Fruit fly (Drosophila melanogaster) whole organism, embryonic: Measurements from ENCODE around the gene CG32276.

Source experiments
- Abd-B ChIP-seq: fragments of 200-800 bp; sonication (Bioruptor generic); optimal IDR thresholded peaks from 2 replicates; lab custom pipeline; 2018; ENCODE audit warnings: missing biosample characterization, mild to moderate bottlenecking, missing genetic modification characterization, moderate library complexity
- Bteb2 ChIP-seq: fragments of 200-800 bp; sonication (Bioruptor generic); optimal IDR thresholded peaks from 2 replicates; lab custom pipeline; 2016; ENCODE audit warnings: missing biosample characterization, missing genetic modification characterization
- CG10209 ChIP-seq: fragments of 200-800 bp; sonication (Bioruptor generic); optimal IDR thresholded peaks from 3 replicates; lab custom pipeline; 2017; ENCODE audit warnings: missing biosample characterization, mild to moderate bottlenecking, missing genetic modification characterization, missing genetic modification reagents
- CG11504 ChIP-seq: fragments of 200-800 bp; sonication (Bioruptor generic); optimal IDR thresholded peaks from 3 replicates; lab custom pipeline; 2019; ENCODE audit warnings: missing biosample characterization, mild to moderate bottlenecking, missing genetic modification characterization, moderate library complexity
- CG13123 ChIP-seq: fragments of 200-800 bp; sonication (Bioruptor generic); optimal IDR thresholded peaks from 2 replicates; lab custom pipeline; 2016; ENCODE audit warnings: missing biosample characterization, missing genetic modification characterization
- CG13775 ChIP-seq: fragments of 200-800 bp; sonication (Bioruptor generic); optimal IDR thresholded peaks from 3 replicates; lab custom pipeline; 2017; ENCODE audit warnings: missing biosample characterization, mild to moderate bottlenecking, missing genetic modification characterization
- CG14860 ChIP-seq: fragments of 200-800 bp; sonication (Bioruptor generic); IDR thresholded peaks from 3 replicates; pipeline ENCODE4 v1.3.6; 2022; ENCODE audit warnings: missing biosample characterization, missing genetic modification characterization; ENCODE audit not compliant: partially characterized antibody
- CG15696 ChIP-seq: fragments of 200-800 bp; sonication (Bioruptor generic); optimal IDR thresholded peaks from 2 replicates; lab custom pipeline; 2019; ENCODE audit warnings: missing biosample characterization, mild to moderate bottlenecking, missing genetic modification characterization, moderate library complexity
- CG17829 ChIP-seq: fragments of 200-800 bp; optimal IDR thresholded peaks from 2 replicates; lab custom pipeline; 2019; ENCODE audit warnings: missing biosample characterization, mild to moderate bottlenecking, missing genetic modification characterization, moderate library complexity
- CG2116 ChIP-seq: fragments of 200-800 bp; sonication (Bioruptor generic); optimal IDR thresholded peaks from 3 replicates; lab custom pipeline; 2018; ENCODE audit warnings: missing biosample characterization, mild to moderate bottlenecking, missing genetic modification characterization
- CG2199 ChIP-seq: fragments of 200-800 bp; sonication (Bioruptor generic); IDR thresholded peaks from 3 replicates; pipeline ENCODE4 v1.3.6; 2022; ENCODE audit warnings: missing biosample characterization, missing genetic modification characterization
- CG32532 ChIP-seq: fragments of 200-800 bp; sonication (Bioruptor generic); IDR thresholded peaks from 2 replicates; pipeline ENCODE4 v1.3.6; 2022; ENCODE audit warnings: missing biosample characterization, missing genetic modification characterization
- CG3407 ChIP-seq: fragments of 200-800 bp; sonication (Bioruptor generic); optimal IDR thresholded peaks from 2 replicates; lab custom pipeline; 2018; ENCODE audit warnings: missing biosample characterization, mild to moderate bottlenecking, missing genetic modification characterization
- CG6254 ChIP-seq: fragments of 200-800 bp; sonication (Bioruptor generic); optimal IDR thresholded peaks from 3 replicates; lab custom pipeline; 2017; ENCODE audit warnings: mild to moderate bottlenecking, missing biosample characterization, missing genetic modification reagents, missing genetic modification characterization
- CG7271 ChIP-seq: fragments of 200-800 bp; sonication (Bioruptor generic); optimal IDR thresholded peaks from 2 replicates; lab custom pipeline; 2018; ENCODE audit warnings: missing biosample characterization, mild to moderate bottlenecking, missing genetic modification characterization, moderate library complexity
- CG8089 ChIP-seq: fragments of 200-800 bp; sonication (Bioruptor generic); optimal IDR thresholded peaks from 3 replicates; lab custom pipeline; 2016; ENCODE audit warnings: missing biosample characterization, missing genetic modification characterization
- CG8765 ChIP-seq: fragments of 200-800 bp; sonication (Bioruptor generic); IDR thresholded peaks from 2 replicates; pipeline ENCODE4 v1.3.6; 2022; ENCODE audit warnings: missing biosample characterization, missing genetic modification characterization
- CG9215 ChIP-seq: fragments of 200-800 bp; sonication (Bioruptor generic); IDR thresholded peaks from 2 replicates; pipeline ENCODE4 v1.3.6; 2022; ENCODE audit warnings: missing biosample characterization, missing genetic modification characterization
- Dfd ChIP-seq, 2 experiments: fragments of >200 bp; optimal IDR thresholded peaks; 2 replicates each; lab custom pipeline; 2017; ENCODE audit warnings: missing biosample characterization in 2 of 2, missing genetic modification characterization in 2 of 2
- Dref ChIP-seq: fragments of 200-800 bp; sonication (Bioruptor generic); IDR thresholded peaks from 2 replicates; pipeline ENCODE4 v1.3.6; 2022; ENCODE audit warnings: missing biosample characterization, missing genetic modification characterization
- HHEX ChIP-seq: fragments of 200-800 bp; sonication (Bioruptor generic); optimal IDR thresholded peaks from 3 replicates; lab custom pipeline; 2017; ENCODE audit warnings: missing biosample characterization, mild to moderate bottlenecking, missing genetic modification characterization, missing genetic modification reagents
- Hmx ChIP-seq: fragments of 200-800 bp; sonication (Bioruptor generic); optimal IDR thresholded peaks from 2 replicates; lab custom pipeline; 2016; ENCODE audit warnings: missing biosample characterization, missing genetic modification characterization
- Jarid2 ChIP-seq: fragments of 200-800 bp; sonication (Bioruptor generic); optimal IDR thresholded peaks from 3 replicates; lab custom pipeline; 2017; ENCODE audit warnings: mild to moderate bottlenecking, missing biosample characterization, missing genetic modification reagents, missing genetic modification characterization
- Lhr ChIP-seq: fragments of 200-800 bp; sonication (Bioruptor generic); optimal IDR thresholded peaks from 3 replicates; lab custom pipeline; 2017; ENCODE audit warnings: mild to moderate bottlenecking, missing biosample characterization, missing genetic modification reagents, missing genetic modification characterization
- Med ChIP-seq: fragments of 200-800 bp; sonication (Bioruptor generic); peaks from one replicate; lab custom pipeline; 2016; ENCODE audit warnings: missing biosample characterization, missing genetic modification characterization, mild to moderate bottlenecking, inconsistent platforms, moderate library complexity
- Rx ChIP-seq: fragments of 200-800 bp; sonication (Bioruptor generic); IDR thresholded peaks from 2 replicates; pipeline ENCODE4 v1.3.6; 2022; ENCODE audit warnings: missing biosample characterization, missing genetic modification characterization
- Sin3A ChIP-seq: fragments of >200 bp; optimal IDR thresholded peaks from 2 replicates; lab custom pipeline; 2018
- ap ChIP-seq: fragments of 200-800 bp; sonication (Bioruptor generic); IDR thresholded peaks from 2 replicates; pipeline ENCODE4 v1.3.6; 2022; ENCODE audit warnings: missing biosample characterization, missing genetic modification characterization
- chif ChIP-seq, 2 experiments: fragments of 200-800 bp; sonication (Bioruptor generic); optimal IDR thresholded peaks; 3 replicates each; lab custom pipeline; 2016; ENCODE audit warnings: missing biosample characterization in 2 of 2, missing genetic modification characterization in 2 of 2
- croc ChIP-seq: fragments of 200-800 bp; sonication (Bioruptor generic); conservative IDR thresholded peaks from 3 replicates; pipeline ENCODE4 v1.3.6; 2022; ENCODE audit warnings: missing biosample characterization, missing genetic modification characterization
- exex ChIP-seq: fragments of 200-800 bp; sonication (Bioruptor generic); optimal IDR thresholded peaks from 4 replicates; lab custom pipeline; 2018; ENCODE audit warnings: missing biosample characterization, mild to moderate bottlenecking, missing genetic modification characterization, moderate library complexity
- h ChIP-seq: fragments of >200 bp; optimal IDR thresholded peaks from 2 replicates; lab custom pipeline; 2017
- ham ChIP-seq: fragments of 200-800 bp; sonication (Bioruptor generic); IDR thresholded peaks from 2 replicates; pipeline ENCODE4 v1.3.6; 2022; ENCODE audit warnings: missing biosample characterization, missing genetic modification characterization
- ind ChIP-seq: fragments of 200-800 bp; sonication (Bioruptor generic); optimal IDR thresholded peaks from 3 replicates; lab custom pipeline; 2016; ENCODE audit warnings: missing biosample characterization, missing genetic modification characterization
- ken ChIP-seq: fragments of 200-800 bp; sonication (Bioruptor generic); IDR thresholded peaks from 3 replicates; pipeline ENCODE4 v1.3.6; 2022; ENCODE audit warnings: missing biosample characterization, missing genetic modification characterization
- mam ChIP-seq: fragments of 200-800 bp; sonication (Bioruptor generic); optimal IDR thresholded peaks from 3 replicates; lab custom pipeline; 2016; ENCODE audit warnings: missing biosample characterization, missing genetic modification characterization
- onecut ChIP-seq: fragments of 200-800 bp; sonication (Bioruptor generic); IDR thresholded peaks from 2 replicates; pipeline ENCODE4 v1.3.6; 2022; ENCODE audit warnings: missing biosample characterization, missing genetic modification characterization
- org-1 ChIP-seq: fragments of 200-800 bp; sonication (Bioruptor generic); optimal IDR thresholded peaks from 2 replicates; lab custom pipeline; 2017; ENCODE audit warnings: missing biosample characterization, missing genetic modification characterization
- pan ChIP-seq, 4 experiments: fragments of >200 bp in 3 of 4; fragments of 200-800 bp in 1 of 4; sonication (Bioruptor generic) in 1 of 4; optimal IDR thresholded peaks in 3 of 4; IDR thresholded peaks in 1 of 4; 2 replicates each; pipeline versions ENCODE4 v1.3.6 to Lab custom; 2017 to 2022; ENCODE audit warnings: missing biosample characterization in 2 of 4, missing genetic modification characterization in 2 of 4, mixed read lengths in 1 of 4
- pb ChIP-seq: fragments of 200-800 bp; sonication (Bioruptor generic); optimal IDR thresholded peaks from 3 replicates; lab custom pipeline; 2016; ENCODE audit warnings: missing biosample characterization, missing genetic modification characterization
- peb ChIP-seq: fragments of 200-800 bp; sonication (Bioruptor generic); IDR thresholded peaks from 2 replicates; pipeline ENCODE4 v1.3.6; 2022; ENCODE audit warnings: missing biosample characterization, missing genetic modification characterization
- pfk ChIP-seq: fragments of 200-800 bp; sonication (Bioruptor generic); optimal IDR thresholded peaks from 2 replicates; lab custom pipeline; 2018; ENCODE audit warnings: missing biosample characterization, mild to moderate bottlenecking, missing genetic modification characterization, moderate library complexity
- pros ChIP-seq: fragments of 200-800 bp; sonication (Bioruptor generic); optimal IDR thresholded peaks from 3 replicates; lab custom pipeline; 2019; ENCODE audit warnings: missing biosample characterization, mild to moderate bottlenecking, missing genetic modification characterization, moderate library complexity
- pum ChIP-seq: fragments of 200-800 bp; sonication (Bioruptor generic); optimal IDR thresholded peaks from 2 replicates; lab custom pipeline; 2016; ENCODE audit warnings: missing biosample characterization, missing genetic modification characterization
- slou ChIP-seq: fragments of 200-800 bp; sonication (Bioruptor generic); optimal IDR thresholded peaks from 3 replicates; lab custom pipeline; 2016; ENCODE audit warnings: missing biosample characterization, missing genetic modification characterization
- sna ChIP-seq: fragments of 200-800 bp; sonication (Bioruptor generic); IDR thresholded peaks from 2 replicates; pipeline ENCODE4 v1.3.6; 2022; ENCODE audit warnings: missing biosample characterization, missing genetic modification characterization; ENCODE audit not compliant: partially characterized antibody
- sqz ChIP-seq: fragments of 200-800 bp; sonication (Bioruptor generic); optimal IDR thresholded peaks from 3 replicates; lab custom pipeline; 2018; ENCODE audit warnings: missing biosample characterization, mild to moderate bottlenecking, missing genetic modification characterization
- ttk ChIP-seq: fragments of 200-800 bp; sonication (Bioruptor generic); IDR thresholded peaks from 2 replicates; pipeline ENCODE4 v2.1.2; 2022; ENCODE audit warnings: missing biosample characterization, missing genetic modification characterization
- vvl ChIP-seq: fragments of 200-800 bp; sonication (Bioruptor generic); IDR thresholded peaks from 2 replicates; pipeline ENCODE4 v1.3.6; 2022; ENCODE audit warnings: missing biosample characterization, missing genetic modification characterization

The CG32276 gene

dm6 chr3L:3239033-3239752 is 40.3 kb upstream of the CG32276 start, which contains the start of gene CG17746 (continued):
- peak; percentile 18 for TF ChIP-seq pum (GFP tag; lab: Kevin White, UChicago)
- peak; percentile 14 for TF ChIP-seq pb (GFP tag; lab: Kevin White, UChicago)
- TF ChIP-seq CG8089 (GFP tag; lab: Kevin White, UChicago) = no peak
- no peak for TF ChIP-seq slou (GFP tag; lab: Kevin White, UChicago)
- peak; percentile 92 for TF ChIP-seq Lhr
- no peak; the same call in 1 of the 2 replicates for TF ChIP-seq sna (GFP tag; lab: Robert Waterston, UW)
- no peak for TF ChIP-seq CG3407 (GFP tag; lab: Kevin White, UChicago)
- TF ChIP-seq Bteb2 (GFP tag; lab: Kevin White, UChicago) = peak; percentile 45
- TF ChIP-seq Hmx (GFP tag; lab: Kevin White, UChicago) = no peak
- TF ChIP-seq CG14860 (GFP tag; lab: Robert Waterston, UW) = peak; percentile 41; the same call in 1 of the 3 replicates
- no peak for TF ChIP-seq pan (optimal IDR thresholded peaks at IDR 0.05; lab: Kevin White, UChicago)
- no peak for TF ChIP-seq pan (GFP tag; optimal IDR thresholded peaks at IDR 0.05 in 1 of 2, IDR thresholded peaks at IDR 0.05 in 1 of 2)
- no peak for TF ChIP-seq ap
- TF ChIP-seq pfk (GFP tag; lab: Kevin White, UChicago) = no peak
- TF ChIP-seq CG17829 (tag; lab: Kevin White, UChicago) = peak; percentile 54
- TF ChIP-seq ind (GFP tag; lab: Kevin White, UChicago) = peak; percentile 0
- TF ChIP-seq ken = peak; percentile 64; the same call in 2 of the 3 replicates
- TF ChIP-seq Jarid2 (GFP tag; lab: Kevin White, UChicago) = no peak
- peak; percentile 6 for TF ChIP-seq CG13775
- TF ChIP-seq Sin3A (lab: Kevin White, UChicago) = peak; percentile 64
- TF ChIP-seq CG7271 (tag; lab: Kevin White, UChicago) = no peak
- TF ChIP-seq exex (tag; lab: Kevin White, UChicago) = no peak
- peak; percentile 39 for TF ChIP-seq CG13123
- TF ChIP-seq CG2116 (GFP tag; lab: Kevin White, UChicago) = peak; percentile 39
- peak; percentile 81 for TF ChIP-seq sqz (GFP tag; lab: Kevin White, UChicago)
- TF ChIP-seq HHEX = no peak
- no peak for TF ChIP-seq CG2199 (GFP tag; lab: Robert Waterston, UW)
- TF ChIP-seq CG9215 (GFP tag; lab: Robert Waterston, UW) = no peak
- TF ChIP-seq pros = no peak
- TF ChIP-seq peb = no peak
- TF ChIP-seq mam (GFP tag; lab: Kevin White, UChicago) = peak; percentile 76
- peak; percentile 45; the same call in 1 of the 2 replicates for TF ChIP-seq Dref (GFP tag; lab: Robert Waterston, UW)
- TF ChIP-seq CG8765 (GFP tag; lab: Robert Waterston, UW) = no peak
- TF ChIP-seq Rx = no peak
- no peak for TF ChIP-seq CG32532 (GFP tag; lab: Robert Waterston, UW)
- no peak for TF ChIP-seq ttk
- TF ChIP-seq croc = no peak
- peak; percentile 92 for TF ChIP-seq Med (GFP tag; lab: Kevin White, UChicago)
- TF ChIP-seq CG6254 = no peak
- no peak for TF ChIP-seq CG11504 (tag; lab: Kevin White, UChicago)
- peak in 1 of 2 experiments; percentile 29 for TF ChIP-seq chif (GFP tag; optimal IDR thresholded peaks at IDR 0.05; lab: Kevin White, UChicago)
- TF ChIP-seq vvl (GFP tag; lab: Robert Waterston, UW) = peak; percentile 52
- no peak for TF ChIP-seq CG10209 (GFP tag; lab: Kevin White, UChicago)
- no peak for TF ChIP-seq CG15696
- TF ChIP-seq Dfd (GFP tag; optimal IDR thresholded peaks at IDR 0.05; lab: Kevin White, UChicago) = no peak
- no peak for TF ChIP-seq Abd-B (GFP tag; lab: Kevin White, UChicago)
- TF ChIP-seq h = no peak
- TF ChIP-seq ham = no peak
- 0 out of 2 replicates have a peak, but pooled peaks have one; percentile 6 for TF ChIP-seq onecut (GFP tag; lab: Robert Waterston, UW)
- TF ChIP-seq org-1 (GFP tag; lab: Kevin White, UChicago) = no peak
